Fruit fly (Drosophila melanogaster): ENCODE data around the gene Alp1.

Gene Alp1

DNA sequence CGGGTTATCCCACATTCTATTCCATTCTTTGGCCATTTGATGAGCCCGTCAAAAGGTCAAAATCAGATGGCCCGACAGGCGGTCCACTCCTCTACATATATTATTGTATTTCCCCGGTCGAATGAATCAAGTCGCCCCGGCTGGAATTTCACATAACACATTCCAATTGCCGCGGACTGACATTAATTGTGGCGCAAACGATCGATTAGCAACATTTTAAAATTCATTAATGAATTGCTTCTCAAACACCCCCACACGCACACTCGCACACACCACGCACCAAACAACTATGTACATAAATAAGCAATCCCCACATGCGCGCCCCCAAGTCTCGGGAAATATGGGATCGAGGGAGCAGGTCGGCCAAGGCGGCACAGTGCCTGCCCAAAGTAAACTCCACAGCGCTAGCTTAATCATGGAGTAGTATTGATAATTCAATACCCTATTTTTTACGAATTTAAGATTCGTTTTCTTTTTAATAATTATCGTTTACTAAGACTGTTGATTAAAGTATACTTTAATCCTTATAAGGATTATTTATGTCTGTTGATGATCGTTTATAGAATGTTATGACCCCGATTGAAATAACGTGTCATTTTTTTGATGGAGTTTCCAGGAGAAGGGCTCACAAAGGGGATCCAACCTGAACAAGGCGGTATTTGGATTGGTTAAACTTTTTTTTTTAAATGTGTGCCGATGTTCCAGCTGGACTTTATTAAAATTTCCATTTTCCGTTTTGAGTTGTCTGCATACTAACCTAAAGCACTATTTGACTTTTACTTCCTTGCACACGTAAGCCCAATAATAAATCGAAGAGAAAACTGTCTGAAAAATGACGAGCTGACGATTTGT is 20.9 kb upstream of the Alp1 start (continued):
- no peak for TF ChIP-seq Side (GFP tag; optimal IDR thresholded peaks at IDR 0.05)
- no peak for TF ChIP-seq CG7357 (GFP tag; IDR thresholded peaks at IDR 0.05)
- TF ChIP-seq slou (GFP tag; optimal IDR thresholded peaks at IDR 0.05) = no peak
- TF ChIP-seq en (GFP tag; optimal IDR thresholded peaks at IDR 0.05) = no peak
- TF ChIP-seq CG8388 (GFP tag; optimal IDR thresholded peaks at IDR 0.05) = peak; percentile 98
- no peak for TF ChIP-seq gcm2 (GFP tag; optimal IDR thresholded peaks at IDR 0.05)
- TF ChIP-seq Gug (GFP tag; IDR thresholded peaks at IDR 0.05) = no peak
- peak; percentile 64 for TF ChIP-seq CG18262 (tag; optimal IDR thresholded peaks at IDR 0.05)
- TF ChIP-seq B-H2 (GFP tag; optimal IDR thresholded peaks at IDR 0.05) = no peak
- no peak for TF ChIP-seq Oli (tag; optimal IDR thresholded peaks at IDR 0.05)
- TF ChIP-seq Fer3 (tag; optimal IDR thresholded peaks at IDR 0.05) = no peak
- TF ChIP-seq CG7839 (tag; optimal IDR thresholded peaks at IDR 0.05) = no peak
- TF ChIP-seq CG3281 (GFP tag; optimal IDR thresholded peaks at IDR 0.05) = no peak
- no peak for TF ChIP-seq CG32767 (GFP tag; IDR thresholded peaks at IDR 0.05)
- TF ChIP-seq CG9609 (GFP tag; optimal IDR thresholded peaks at IDR 0.05) = no peak
- TF ChIP-seq CG10543 (GFP tag; optimal IDR thresholded peaks at IDR 0.05) = no peak
- no peak for TF ChIP-seq ato (GFP tag; IDR thresholded peaks at IDR 0.05; ENCODE audit: partially characterized antibody)
- TF ChIP-seq CG7372 (GFP tag; IDR thresholded peaks at IDR 0.05) = no peak
- peak; percentile 83 for TF ChIP-seq fd64A (GFP tag; optimal IDR thresholded peaks at IDR 0.05)
- no peak for TF ChIP-seq CG34422 (GFP tag; IDR thresholded peaks at IDR 0.05)
- TF ChIP-seq cg (GFP tag; optimal IDR thresholded peaks at IDR 0.05) = peak; percentile 8
- no peak for TF ChIP-seq Scr (GFP tag; IDR thresholded peaks at IDR 0.05; ENCODE audit: partially characterized antibody)
- no peak for TF ChIP-seq Tbp (GFP tag; optimal IDR thresholded peaks at IDR 0.05)
- no peak for TF ChIP-seq CG2889 (GFP tag; IDR thresholded peaks at IDR 0.05)
- no peak for TF ChIP-seq CG13287 (GFP tag; IDR thresholded peaks at IDR 0.05; ENCODE audit: partially characterized antibody)
- no peak for TF ChIP-seq Adf1 (GFP tag; IDR thresholded peaks at IDR 0.05)
- no peak for TF ChIP-seq CG14667 (GFP tag; IDR thresholded peaks at IDR 0.05)
- no peak for TF ChIP-seq zen2 (GFP tag; IDR thresholded peaks at IDR 0.05; ENCODE audit: partially characterized antibody)
- TF ChIP-seq D19A (tag; optimal IDR thresholded peaks at IDR 0.05) = peak; percentile 64
- TF ChIP-seq kah (GFP tag; optimal IDR thresholded peaks at IDR 0.05) = no peak
- no peak for TF ChIP-seq trh (GFP tag; optimal IDR thresholded peaks at IDR 0.05)
- TF ChIP-seq Doc2 (GFP tag; IDR thresholded peaks at IDR 0.05) = no peak
- no peak for TF ChIP-seq CG16815 (GFP tag; optimal IDR thresholded peaks at IDR 0.05)
- TF ChIP-seq gcm (GFP tag; optimal IDR thresholded peaks at IDR 0.05) = no peak
- TF ChIP-seq CG8944 (GFP tag; optimal IDR thresholded peaks at IDR 0.05) = no peak
- no peak for TF ChIP-seq Drgx (GFP tag; IDR thresholded peaks at IDR 0.05)
- TF ChIP-seq Pdp1 (GFP tag; optimal IDR thresholded peaks at IDR 0.05) = peak in 1 of 2 experiments; percentile 2
- peak in 1 of 2 experiments; percentile 33 for TF ChIP-seq Hr78 (GFP tag; optimal IDR thresholded peaks at IDR 0.05)
- no peak for TF ChIP-seq CG6254 (GFP tag; optimal IDR thresholded peaks at IDR 0.05)
- TF ChIP-seq eyg (GFP tag; optimal IDR thresholded peaks at IDR 0.05) = no peak
- TF ChIP-seq CG17361 (GFP tag; IDR thresholded peaks at IDR 0.05) = peak; percentile 61; the same call in 1 of the 3 replicates
- no peak for TF ChIP-seq Chrac-16 (GFP tag; optimal IDR thresholded peaks at IDR 0.05)
- 0 out of 3 replicates have a peak, but pooled peaks have one; percentile 61 for TF ChIP-seq CG2199 (GFP tag; IDR thresholded peaks at IDR 0.05)
- no peak for TF ChIP-seq Hr39 (optimal IDR thresholded peaks at IDR 0.05)
- TF ChIP-seq salm (tag; optimal IDR thresholded peaks at IDR 0.05) = no peak
- TF ChIP-seq CG6175 (GFP tag; IDR thresholded peaks at IDR 0.05) = no peak
- TF ChIP-seq crc (GFP tag; optimal IDR thresholded peaks at IDR 0.05) = no peak
- no peak for TF ChIP-seq CG9437 (GFP tag; optimal IDR thresholded peaks at IDR 0.05)
- TF ChIP-seq peb (GFP tag; IDR thresholded peaks at IDR 0.05) = no peak
- TF ChIP-seq Sox100B (GFP tag; optimal IDR thresholded peaks at IDR 0.05) = peak; percentile 33

All from whole organism, embryonic.